Fruit fly (Drosophila melanogaster) whole organism, adult: ENCODE results near the gene CG13005.

Experiments
- CG1620 ChIP-seq: fragments of 200-800 bp; sonication (Bioruptor generic); optimal IDR thresholded peaks from 2 replicates; lab custom pipeline; 2016; ENCODE audit warnings: missing biosample characterization, missing genetic modification characterization
- CG7045 ChIP-seq: fragments of 200-800 bp; sonication (Bioruptor generic); optimal IDR thresholded peaks from 2 replicates; lab custom pipeline; 2017; ENCODE audit warnings: missing biosample characterization, mild to moderate bottlenecking, missing genetic modification characterization
- CG7101 ChIP-seq: fragments of 200-800 bp; sonication (Bioruptor generic); optimal IDR thresholded peaks from 2 replicates; lab custom pipeline; 2018; ENCODE audit warnings: missing biosample characterization, mild to moderate bottlenecking, missing genetic modification characterization, moderate library complexity
- Hr96 ChIP-seq: fragments of 200-800 bp; sonication (Bioruptor generic); optimal IDR thresholded peaks from 2 replicates; lab custom pipeline; 2016; ENCODE audit warnings: missing biosample characterization, missing genetic modification characterization
- cnc ChIP-seq, 2 experiments: fragments of >200 bp; optimal IDR thresholded peaks; 2 replicates each; lab custom pipeline; 2017
- kay ChIP-seq: fragments of 200-800 bp; sonication (Bioruptor generic); peaks from one replicate; lab custom pipeline; 2016; ENCODE audit warnings: missing biosample characterization, missing genetic modification characterization, borderline replicate concordance
- pad ChIP-seq: fragments of 200-800 bp; sonication (Bioruptor generic); optimal IDR thresholded peaks from 3 replicates; lab custom pipeline; 2017; ENCODE audit warnings: missing biosample characterization, missing genetic modification characterization, mild to moderate bottlenecking, moderate library complexity, missing genetic modification reagents
- toe ChIP-seq: fragments of 200-800 bp; sonication (Bioruptor generic); optimal IDR thresholded peaks from 2 replicates; lab custom pipeline; 2016; ENCODE audit warnings: missing biosample characterization, missing genetic modification characterization

dm6 chrX:16849517-16849916, 46.1 kb downstream of the CG13005 start:
- TF ChIP-seq kay (GFP tag; lab: Kevin White, UChicago) = no peak
- TF ChIP-seq toe (GFP tag; lab: Kevin White, UChicago) = no peak
- no peak for TF ChIP-seq Hr96
- no peak for TF ChIP-seq pad (GFP tag; lab: Kevin White, UChicago)
- no peak for TF ChIP-seq CG1620 (GFP tag; lab: Kevin White, UChicago)
- no peak for TF ChIP-seq CG7101 (tag; lab: Kevin White, UChicago)
- no peak for TF ChIP-seq cnc (optimal IDR thresholded peaks at IDR 0.05; lab: Kevin White, UChicago)
- TF ChIP-seq CG7045 (GFP tag; lab: Kevin White, UChicago) = no peak
